Worm (Caenorhabditis elegans): ENCODE results near the gene try-1.

ce11 chrII:4955353-4955752, 6.0 kb upstream of the try-1 start, which contains the start of gene pbs-3:
- TF ChIP-seq mdl-1 (tag; optimal IDR thresholded peaks at IDR 0.05) (no peak), ceh-88 (GFP tag; IDR thresholded peaks at IDR 0.05) (no peak)

Measured in whole organism, L1 larva.